Worm (Caenorhabditis elegans): ENCODE results near the gene asp-2.
A peak's percentile ranks its signal among the peaks of the same experiment; 100 is the strongest.

asp-2 gene

DNA sequence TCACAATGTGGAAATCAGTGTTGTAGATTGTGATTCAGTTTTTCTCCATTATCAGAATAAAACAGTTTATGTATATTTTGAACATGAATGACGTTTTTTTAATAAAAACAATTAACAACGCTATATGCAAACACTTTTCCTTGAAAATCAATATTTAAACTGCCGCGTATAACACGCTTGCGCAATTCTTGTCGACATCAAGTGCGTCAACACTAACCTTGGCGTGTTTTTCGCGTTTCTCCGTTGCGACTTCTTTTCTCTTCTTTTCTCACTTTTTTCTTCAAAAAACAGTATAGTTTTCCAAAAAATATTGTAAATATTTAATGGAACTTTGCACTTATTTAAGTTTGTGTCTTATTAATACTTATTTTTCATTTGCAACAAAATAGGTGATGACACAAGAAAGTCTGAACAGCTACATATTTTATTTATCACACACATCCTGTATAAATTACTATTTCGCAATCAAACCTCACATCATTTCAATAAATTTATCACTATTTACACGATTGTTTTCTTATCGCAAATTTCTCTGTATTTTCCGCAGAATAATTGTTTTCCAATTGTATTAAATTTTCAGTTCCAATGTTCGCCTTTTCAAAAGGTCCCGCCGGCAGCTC lies 27.5 kb upstream of the asp-2 start, which contains the start of gene spas-1 (continued):
- TF ChIP-seq ama-1 (optimal IDR thresholded peaks at IDR 0.05), result peak; percentile 77
- peak; percentile 86 for TF ChIP-seq lin-13 (GFP tag; optimal IDR thresholded peaks at IDR 0.05)
- TF ChIP-seq grh-1 (GFP tag; IDR thresholded peaks at IDR 0.05), result peak; percentile 81
- no peak for TF ChIP-seq nhr-76 (tag; optimal IDR thresholded peaks at IDR 0.05)
- TF ChIP-seq nhr-237 (tag; optimal IDR thresholded peaks at IDR 0.05), result no peak
- no peak for TF ChIP-seq nhr-84 (tag; optimal IDR thresholded peaks at IDR 0.05)
- TF ChIP-seq isw-1 (GFP tag; IDR thresholded peaks at IDR 0.05), result peak; percentile 82
- no peak for TF ChIP-seq hlh-17 (GFP tag; optimal IDR thresholded peaks at IDR 0.05; ENCODE audit: borderline replicate concordance)
- peak; percentile 92 for TF ChIP-seq nhr-90 (tag; optimal IDR thresholded peaks at IDR 0.05; ENCODE audit: poor library complexity)
- TF ChIP-seq mab-9 (GFP tag; IDR thresholded peaks at IDR 0.05), result no peak
- TF ChIP-seq sup-37 (GFP tag; optimal IDR thresholded peaks at IDR 0.05), result peak; percentile 21

- TF ChIP-seq isw-1 (GFP tag; IDR thresholded peaks at IDR 0.05) (no peak), blmp-1 (tag; optimal IDR thresholded peaks at IDR 0.05) (peak; percentile 95)
Observed at ce11 chrV:9181669-9182250, 21.1 kb upstream of the asp-2 start, which contains the start of gene ptr-1. ptr-1 (minus strand) TSS chrV:9181719.

DNA sequence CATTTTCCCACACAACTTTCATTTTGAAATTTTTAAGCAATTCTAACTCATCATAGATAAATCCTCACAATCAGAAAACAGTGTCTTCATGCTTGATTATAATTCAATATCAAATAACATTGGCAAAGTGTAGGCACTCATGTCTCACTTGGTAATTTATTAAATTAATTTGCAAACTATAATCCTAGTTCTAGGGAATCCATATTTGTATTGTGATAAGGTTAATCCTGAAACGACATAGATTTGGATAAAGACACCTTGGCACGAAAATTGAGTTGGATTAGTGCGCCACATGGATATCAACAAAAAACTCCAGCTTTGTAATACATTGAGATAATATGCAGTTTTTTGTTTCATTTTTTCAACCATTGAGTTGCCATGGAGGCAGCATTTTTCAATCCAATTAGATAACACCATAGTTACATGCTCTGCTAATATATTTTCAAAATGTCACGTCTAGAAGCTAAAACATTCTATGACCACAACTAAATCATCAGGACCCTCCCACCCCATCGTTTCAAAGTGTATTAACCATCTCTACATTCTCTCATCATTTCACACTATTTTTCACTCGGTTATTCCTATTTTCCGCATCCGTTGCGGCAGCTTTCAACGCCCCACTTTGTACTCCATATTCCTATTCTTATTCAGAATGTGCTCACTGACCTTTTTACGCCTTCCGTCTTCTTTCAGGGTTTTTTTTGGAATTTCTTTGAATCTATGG lies 19.0 kb upstream of the asp-2 start:
- TF ChIP-seq ztf-4 (tag; optimal IDR thresholded peaks at IDR 0.05) (no peak), pag-3 (tag; optimal IDR thresholded peaks at IDR 0.05; ENCODE audit: borderline replicate concordance, insufficient read depth) (no peak), fkh-8 (tag; optimal IDR thresholded peaks at IDR 0.05) (peak; percentile 3), ceh-8 (GFP tag; optimal IDR thresholded peaks at IDR 0.05) (no peak), dsc-1 (tag; optimal IDR thresholded peaks at IDR 0.05) (peak; percentile 98), pax-3 (tag; optimal IDR thresholded peaks at IDR 0.05) (peak; percentile 22), nhr-47 (tag; optimal IDR thresholded peaks at IDR 0.05) (peak; percentile 1), lin-14 (GFP tag; optimal IDR thresholded peaks at IDR 0.05) (peak; percentile 26)

- TF ChIP-seq pax-3 (tag; optimal IDR thresholded peaks at IDR 0.05), result peak; percentile 59
- peak; percentile 48 for TF ChIP-seq sox-4 (tag; optimal IDR thresholded peaks at IDR 0.05)
- peak; percentile 3 for TF ChIP-seq lin-14 (GFP tag; optimal IDR thresholded peaks at IDR 0.05)
- TF ChIP-seq ets-5 (GFP tag; IDR thresholded peaks at IDR 0.05), result no peak
- TF ChIP-seq egl-13 (tag; optimal IDR thresholded peaks at IDR 0.05), result peak; percentile 61
- peak; percentile 92 for TF ChIP-seq dsc-1 (tag; optimal IDR thresholded peaks at IDR 0.05)
- TF ChIP-seq nhr-71 (tag; optimal IDR thresholded peaks at IDR 0.05), result peak; percentile 29
- TF ChIP-seq vab-15 (tag; optimal IDR thresholded peaks at IDR 0.05), result no peak
- peak; percentile 42 for TF ChIP-seq nhr-47 (tag; optimal IDR thresholded peaks at IDR 0.05)
- TF ChIP-seq unc-86 (tag; optimal IDR thresholded peaks at IDR 0.05), result no peak
- peak; percentile 14 for TF ChIP-seq fkh-10 (GFP tag; optimal IDR thresholded peaks at IDR 0.05)
- peak; percentile 68 for TF ChIP-seq fkh-8 (tag; optimal IDR thresholded peaks at IDR 0.05)
- no peak for TF ChIP-seq efl-1 (optimal IDR thresholded peaks at IDR 0.05)
- TF ChIP-seq efl-1 (GFP tag; optimal IDR thresholded peaks at IDR 0.05 in 1 of 2), result peak in 1 of 2 experiments; percentile 59
Observed at ce11 chrV:9186028-9186427, 16.8 kb upstream of the asp-2 start.

ce11 chrV:9191406-9191805 lies 11.5 kb upstream of the asp-2 start, which contains the start of gene sphr-1:
sphr-1 (plus strand) TSS chrV:9191610.
- no peak for TF ChIP-seq tlp-1 (tag; optimal IDR thresholded peaks at IDR 0.05)
- no peak for TF ChIP-seq lin-15B (tag; optimal IDR thresholded peaks at IDR 0.05)
- peak; percentile 61 for TF ChIP-seq lin-14 (GFP tag; optimal IDR thresholded peaks at IDR 0.05)
- peak; percentile 15 for TF ChIP-seq nhr-71 (tag; optimal IDR thresholded peaks at IDR 0.05)
- TF ChIP-seq efl-1 (optimal IDR thresholded peaks at IDR 0.05), result peak; percentile 1 to 55
- no peak for TF ChIP-seq efl-1 (GFP tag; optimal IDR thresholded peaks at IDR 0.05 in 1 of 2)

Measured in whole organism, L1 larva.